Worm (Caenorhabditis elegans) whole organism, L1 larva: ENCODE results near the gene B0244.15.

Experiments
- C04F5.9 ChIP-seq: sonication (generic microtip); optimal IDR thresholded peaks from 2 replicates; lab custom pipeline; 2016; ENCODE audit warnings: missing genetic modification characterization, missing compliant biosample characterization
- Y116A8C.19 ChIP-seq: sonication (generic microtip); optimal IDR thresholded peaks from 2 replicates; lab custom pipeline; 2016; ENCODE audit warnings: missing compliant biosample characterization, missing genetic modification characterization, borderline replicate concordance
- aha-1 ChIP-seq: fragments of 150-350 bp; optimal IDR thresholded peaks from 2 replicates; lab custom pipeline; 2014; ENCODE audit warnings: missing biosample characterization, missing genetic modification characterization
- aly-2 ChIP-seq: fragments of 150-350 bp; optimal IDR thresholded peaks from 2 replicates; lab custom pipeline; 2014; ENCODE audit warnings: missing biosample characterization, missing genetic modification characterization
- ama-1 ChIP-seq: fragments of 150-350 bp; optimal IDR thresholded peaks from 2 replicates; lab custom pipeline; 2014
- blmp-1 ChIP-seq: fragments of 150-350 bp; optimal IDR thresholded peaks from 2 replicates; lab custom pipeline; 2014; ENCODE audit warnings: missing biosample characterization, missing genetic modification characterization
- ceh-88 ChIP-seq: fragments of 200-800 bp; sonication (Bioruptor generic); IDR thresholded peaks from 2 replicates; pipeline ENCODE4 v1.3.6; 2022; ENCODE audit warnings: missing genetic modification characterization, missing compliant biosample characterization
- dpl-1 ChIP-seq, 3 experiments: fragments of 150-350 bp in 2 of 3; sonication (generic microtip) in 1 of 3; optimal IDR thresholded peaks; 2 replicates each; lab custom pipeline; 2014 to 2017; ENCODE audit warnings: missing biosample characterization in 3 of 3, missing genetic modification characterization in 3 of 3, missing genetic modification reagents in 3 of 3
- efl-1 ChIP-seq, 4 experiments: fragments of 150-350 bp; optimal IDR thresholded peaks in 3 of 4; peaks in 1 of 4; 1 replicate in 1 of 4; 2 replicates in 3 of 4; lab custom pipeline; 2014; ENCODE audit warnings: missing biosample characterization in 2 of 4, missing genetic modification characterization in 2 of 4, missing genetic modification reagents in 2 of 4
- egl-27 ChIP-seq, 2 experiments: fragments of 150-350 bp in 1 of 2; sonication (generic microtip); optimal IDR thresholded peaks; 3 replicates each; lab custom pipeline; 2017 to 2018; ENCODE audit warnings: missing biosample characterization in 2 of 2, missing genetic modification characterization in 2 of 2, missing genetic modification reagents in 2 of 2
- elt-2 ChIP-seq: sonication (generic microtip); optimal IDR thresholded peaks from 2 replicates; lab custom pipeline; 2016; ENCODE audit warnings: missing genetic modification characterization, mild to moderate bottlenecking, inconsistent platforms, missing compliant biosample characterization, missing genetic modification reagents
- elt-3 ChIP-seq, 6 experiments: fragments of 150-350 bp in 1 of 6; sonication (generic microtip); optimal IDR thresholded peaks; 2 replicates each; lab custom pipeline; 2017 to 2018; ENCODE audit warnings: missing biosample characterization in 6 of 6, missing genetic modification characterization in 6 of 6, inconsistent platforms in 1 of 6
- ets-5 ChIP-seq: fragments of 200-800 bp; sonication (Bioruptor generic); IDR thresholded peaks from 2 replicates; pipeline ENCODE4 v1.3.6; 2022; ENCODE audit warnings: missing genetic modification characterization, missing compliant biosample characterization
- fkh-10 ChIP-seq: sonication (generic microtip); optimal IDR thresholded peaks from 2 replicates; lab custom pipeline; 2017; ENCODE audit warnings: missing biosample characterization, missing genetic modification reagents, missing genetic modification characterization
- fkh-4 ChIP-seq: sonication (generic microtip); optimal IDR thresholded peaks from 2 replicates; lab custom pipeline; 2016; ENCODE audit warnings: missing compliant biosample characterization, missing genetic modification characterization, borderline replicate concordance
- fkh-8 ChIP-seq: sonication (generic microtip); optimal IDR thresholded peaks from 2 replicates; lab custom pipeline; 2016; ENCODE audit warnings: mild to moderate bottlenecking, missing genetic modification characterization, missing compliant biosample characterization
- hlh-17 ChIP-seq: fragments of 200-800 bp; sonication (Bioruptor generic); optimal IDR thresholded peaks from 2 replicates; lab custom pipeline; 2018; ENCODE audit warnings: missing genetic modification characterization, mild to moderate bottlenecking, missing compliant biosample characterization, moderate library complexity, borderline replicate concordance
- hlh-4 ChIP-seq: sonication (generic microtip); optimal IDR thresholded peaks from 2 replicates; lab custom pipeline; 2016; ENCODE audit warnings: mild to moderate bottlenecking, missing genetic modification characterization, missing compliant biosample characterization
- hpl-2 ChIP-seq: fragments of 150-350 bp; optimal IDR thresholded peaks from 2 replicates; lab custom pipeline; 2014; ENCODE audit warnings: missing biosample characterization, missing genetic modification reagents, missing genetic modification characterization
- lin-13 ChIP-seq: fragments of 150-350 bp; optimal IDR thresholded peaks from 2 replicates; lab custom pipeline; 2014; ENCODE audit warnings: missing biosample characterization, missing genetic modification reagents, missing genetic modification characterization
- lin-14 ChIP-seq: fragments of 200-800 bp; sonication (Bioruptor generic); optimal IDR thresholded peaks from 2 replicates; lab custom pipeline; 2018; ENCODE audit warnings: mild to moderate bottlenecking, missing genetic modification characterization, moderate library complexity, missing compliant biosample characterization
- lin-15B ChIP-seq: fragments of 150-350 bp; sonication (generic microtip); optimal IDR thresholded peaks from 3 replicates; lab custom pipeline; 2014; ENCODE audit warnings: missing biosample characterization, missing genetic modification characterization
- lin-35 ChIP-seq, 2 experiments: fragments of 150-350 bp; optimal IDR thresholded peaks; 2 replicates each; lab custom pipeline; 2014; ENCODE audit warnings: missing biosample characterization in 2 of 2, missing genetic modification characterization in 2 of 2, missing genetic modification reagents in 2 of 2
- lir-3 ChIP-seq: sonication (generic microtip); optimal IDR thresholded peaks from 2 replicates; lab custom pipeline; 2016; ENCODE audit warnings: mild to moderate bottlenecking, missing genetic modification characterization, moderate library complexity, missing compliant biosample characterization; ENCODE audit not compliant: poor library complexity
- lsy-2 ChIP-seq, 2 experiments: fragments of 150-350 bp; optimal IDR thresholded peaks; 2 replicates each; lab custom pipeline; 2014; ENCODE audit warnings: missing biosample characterization in 2 of 2, missing genetic modification characterization in 2 of 2
- mab-9 ChIP-seq: fragments of 200-800 bp; sonication (Bioruptor generic); IDR thresholded peaks from 2 replicates; pipeline ENCODE4 v1.3.6; 2022; ENCODE audit warnings: missing genetic modification reagents, missing genetic modification characterization, missing compliant biosample characterization
- mdl-1 ChIP-seq, 2 experiments: fragments of 150-350 bp; optimal IDR thresholded peaks; 2 replicates each; lab custom pipeline; 2014 to 2017; ENCODE audit warnings: missing biosample characterization in 2 of 2, missing genetic modification characterization in 2 of 2, inconsistent platforms in 1 of 2
- mef-2 ChIP-seq: fragments of 150-350 bp; optimal IDR thresholded peaks from 2 replicates; lab custom pipeline; 2014; ENCODE audit warnings: missing biosample characterization, missing genetic modification characterization
- mep-1 ChIP-seq: fragments of 150-350 bp; optimal IDR thresholded peaks from 2 replicates; lab custom pipeline; 2014; ENCODE audit warnings: missing biosample characterization, missing genetic modification characterization
- nhr-11 ChIP-seq: fragments of 150-350 bp; optimal IDR thresholded peaks from 2 replicates; lab custom pipeline; 2014; ENCODE audit warnings: missing biosample characterization, missing genetic modification characterization
- nhr-47 ChIP-seq: sonication (generic microtip); optimal IDR thresholded peaks from 2 replicates; lab custom pipeline; 2016; ENCODE audit warnings: mild to moderate bottlenecking, missing genetic modification characterization, moderate library complexity, missing compliant biosample characterization
- nhr-71 ChIP-seq: sonication (generic microtip); optimal IDR thresholded peaks from 2 replicates; lab custom pipeline; 2016; ENCODE audit warnings: mild to moderate bottlenecking, missing genetic modification characterization, moderate library complexity, missing compliant biosample characterization
- nhr-85 ChIP-seq: sonication (generic microtip); peaks from one replicate; lab custom pipeline; 2016; ENCODE audit warnings: missing genetic modification characterization, inconsistent platforms, missing compliant biosample characterization
- pax-3 ChIP-seq: fragments of 200-800 bp; sonication (Bioruptor generic); optimal IDR thresholded peaks from 2 replicates; lab custom pipeline; 2018; ENCODE audit warnings: mild to moderate bottlenecking, missing genetic modification characterization, moderate library complexity, missing compliant biosample characterization
- pqm-1 ChIP-seq: sonication (generic microtip); optimal IDR thresholded peaks from 3 replicates; lab custom pipeline; 2017; ENCODE audit warnings: missing biosample characterization, missing genetic modification characterization
- rnt-1 ChIP-seq: sonication (generic microtip); optimal IDR thresholded peaks from 2 replicates; lab custom pipeline; 2016; ENCODE audit warnings: mild to moderate bottlenecking, missing genetic modification characterization, moderate library complexity, missing compliant biosample characterization
- skn-1 ChIP-seq: fragments of 150-350 bp; optimal IDR thresholded peaks from 2 replicates; lab custom pipeline; 2014; ENCODE audit warnings: missing biosample characterization, missing genetic modification characterization
- sox-4 ChIP-seq: sonication (generic microtip); optimal IDR thresholded peaks from 2 replicates; lab custom pipeline; 2016; ENCODE audit warnings: missing genetic modification characterization, missing compliant biosample characterization
- tbx-2 ChIP-seq: sonication (generic microtip); optimal IDR thresholded peaks from 2 replicates; lab custom pipeline; 2016; ENCODE audit warnings: missing genetic modification characterization, missing compliant biosample characterization
- tlp-1 ChIP-seq: fragments of 150-350 bp; optimal IDR thresholded peaks from 2 replicates; lab custom pipeline; 2014; ENCODE audit warnings: missing biosample characterization, missing genetic modification characterization
- unc-62 ChIP-seq: fragments of 150-350 bp; optimal IDR thresholded peaks from 2 replicates; lab custom pipeline; 2014; ENCODE audit warnings: missing biosample characterization, missing genetic modification reagents, missing genetic modification characterization
- unc-86 ChIP-seq: sonication (generic microtip); optimal IDR thresholded peaks from 2 replicates; lab custom pipeline; 2016; ENCODE audit warnings: missing genetic modification characterization, missing compliant biosample characterization
- vab-15 ChIP-seq: sonication (generic microtip); optimal IDR thresholded peaks from 2 replicates; lab custom pipeline; 2017; ENCODE audit warnings: missing genotype, mild to moderate bottlenecking, missing genetic modification characterization, missing compliant biosample characterization
- zag-1 ChIP-seq: fragments of 150-350 bp; optimal IDR thresholded peaks from 2 replicates; lab custom pipeline; 2014; ENCODE audit warnings: missing biosample characterization, missing genetic modification characterization
- zip-4 ChIP-seq: fragments of 200-800 bp; sonication (Bioruptor generic); optimal IDR thresholded peaks from 2 replicates; lab custom pipeline; 2018; ENCODE audit warnings: mild to moderate bottlenecking, missing genetic modification characterization, moderate library complexity, missing compliant biosample characterization
- ztf-11 ChIP-seq, 2 experiments: sonication (generic microtip); optimal IDR thresholded peaks; 2 replicates each; lab custom pipeline; 2016 to 2017; ENCODE audit warnings: missing genetic modification characterization in 2 of 2, missing biosample characterization in 1 of 2, missing compliant biosample characterization in 1 of 2

Gene B0244.15

DNA sequence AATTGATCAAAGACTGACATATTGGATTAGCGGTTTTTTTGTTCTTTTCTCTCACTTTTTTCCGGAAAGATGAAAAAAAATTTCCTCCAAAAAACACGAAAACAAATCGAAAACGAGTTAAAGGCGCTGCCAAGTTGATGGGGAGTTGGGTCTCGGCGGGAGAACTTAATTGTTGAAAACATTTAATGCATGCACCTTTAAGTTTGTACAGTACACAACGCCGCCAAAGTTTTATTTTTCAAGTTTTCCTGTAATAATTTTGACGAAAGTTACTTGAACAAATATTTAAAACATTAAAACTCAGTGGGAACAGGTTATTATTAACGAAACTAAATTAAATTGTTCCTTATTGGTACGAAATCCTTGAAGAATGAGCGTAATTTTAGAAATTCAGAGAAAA is 41.7 kb upstream of the B0244.15 start:
- TF ChIP-seq sox-4 (tag; lab: Kevin White, UChicago) (no peak), aha-1 (tag; lab: Kevin White, UChicago) (no peak), pqm-1 (tag; lab: Kevin White, UChicago) (no peak), aly-2 (tag; lab: Kevin White, UChicago) (no peak), zip-4 (GFP tag; lab: Kevin White, UChicago) (no peak), ama-1 (lab: Kevin White, UChicago) (no peak)

ce11 chrIII:5705228-5705888 is 37.8 kb upstream of the B0244.15 start, which contains the start of gene swp-1:
Gene swp-1 (minus strand): TSS chrIII:5705525.
- TF ChIP-seq lsy-2 (tag; optimal IDR thresholded peaks at IDR 0.05; lab: Kevin White, UChicago) (peak in 1 of 2 experiments; percentile 26), fkh-8 (tag; lab: Kevin White, UChicago) (no peak), nhr-71 (tag; lab: Kevin White, UChicago) (peak; percentile 13), nhr-85 (peak; percentile 49), efl-1 (optimal IDR thresholded peaks at IDR 0.05; lab: Kevin White, UChicago) (no peak), efl-1 (GFP tag; optimal IDR thresholded peaks at IDR 0.05 in 1 of 2; lab: Kevin White, UChicago) (no peak)

DNA sequence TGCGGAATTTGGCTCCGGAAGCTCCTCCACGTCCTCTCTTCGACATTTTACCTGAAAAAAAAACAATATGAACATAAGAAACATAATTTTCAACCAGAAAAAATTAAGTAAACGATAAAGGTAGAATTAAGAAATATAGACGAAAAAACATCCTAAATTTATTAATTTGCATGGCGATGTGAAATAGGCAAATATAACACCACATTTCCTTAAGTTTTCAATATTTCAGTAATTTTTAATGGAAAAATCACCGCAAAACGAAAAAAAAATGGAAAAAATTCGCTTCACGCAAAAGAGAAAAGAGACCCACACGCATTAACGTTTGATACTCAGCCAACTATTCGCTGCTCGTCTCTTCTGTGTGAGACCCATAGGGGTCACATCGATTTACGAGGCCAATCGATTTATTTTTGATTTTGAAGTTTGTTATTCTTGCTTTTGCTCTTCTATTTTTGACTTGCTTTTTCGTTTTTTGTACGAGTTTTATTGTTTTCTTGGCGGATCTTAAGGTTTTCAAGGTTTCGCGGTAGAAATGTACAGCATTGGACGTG is 37.0 kb upstream of the B0244.15 start, which contains the start of gene rpl-23:
Gene rpl-23 (minus strand): TSS at position 51 of the 551 bp plus-strand sequence.
- TF ChIP-seq nhr-11 (peak; percentile 80), lir-3 (tag; lab: Kevin White, UChicago) (peak; percentile 80), tbx-2 (tag; lab: Kevin White, UChicago) (peak; percentile 90), lin-13 (GFP tag; lab: Kevin White, UChicago) (peak; percentile 90), unc-62 (GFP tag; lab: Kevin White, UChicago) (no peak), egl-27 (tag; optimal IDR thresholded peaks at IDR 0.05; lab: Kevin White, UChicago) (peak; percentile 14 to 16), mep-1 (tag; lab: Kevin White, UChicago) (peak; percentile 95), fkh-4 (tag; lab: Kevin White, UChicago) (peak; percentile 43), mdl-1 (tag; optimal IDR thresholded peaks at IDR 0.05; lab: Kevin White, UChicago) (peak in 1 of 2 experiments; percentile 83), zag-1 (tag; lab: Kevin White, UChicago) (peak; percentile 36), hpl-2 (GFP tag; lab: Kevin White, UChicago) (peak; percentile 82), ets-5 (GFP tag; lab: Robert Waterston, UW) (no peak), mab-9 (GFP tag; lab: Robert Waterston, UW) (no peak), nhr-47 (tag; lab: Kevin White, UChicago) (peak; percentile 91), skn-1 (peak; percentile 97), fkh-10 (GFP tag; lab: Kevin White, UChicago) (peak; percentile 85), nhr-71 (tag; lab: Kevin White, UChicago) (peak; percentile 94), unc-86 (tag; lab: Kevin White, UChicago) (peak; percentile 80), lin-15B (peak; percentile 85), dpl-1 (GFP tag; optimal IDR thresholded peaks at IDR 0.05; lab: Kevin White, UChicago) (peak; percentile 86 to 88 (median 88)), vab-15 (tag; lab: Kevin White, UChicago) (peak; percentile 81), lin-14 (GFP tag; lab: Kevin White, UChicago) (peak; percentile 93), pax-3 (tag; lab: Kevin White, UChicago) (peak; percentile 80), tlp-1 (tag; lab: Kevin White, UChicago) (no peak), blmp-1 (tag; lab: Kevin White, UChicago) (peak; percentile 91), lin-35 (GFP tag; optimal IDR thresholded peaks at IDR 0.05; lab: Kevin White, UChicago) (peak; percentile 88 to 95), C04F5.9 (tag; lab: Kevin White, UChicago) (peak; percentile 47), mef-2 (tag; lab: Kevin White, UChicago) (peak; percentile 27), ztf-11 (tag; optimal IDR thresholded peaks at IDR 0.05; lab: Kevin White, UChicago) (peak in 1 of 2 experiments; percentile 39), elt-2 (tag; lab: Kevin White, UChicago) (peak; percentile 26), zip-4 (GFP tag; lab: Kevin White, UChicago) (peak; percentile 71), rnt-1 (tag; lab: Kevin White, UChicago) (peak; percentile 90), hlh-17 (no peak), Y116A8C.19 (tag; lab: Kevin White, UChicago) (no peak), ceh-88 (GFP tag; lab: Robert Waterston, UW) (peak; percentile 71), hlh-4 (no peak), elt-3 (tag; optimal IDR thresholded peaks at IDR 0.05; lab: Kevin White, UChicago) (peak in 5 of 6 experiments; percentile 45 to 97 (median 83))
